4 worm cellular contexts compared by ENCODE assay signal in genomic region chrIII:4284732-4285165, ce11.
TF ChIP-seq lines count a peak whose summit lies in the region.

No protein-coding gene starts in this region.

TF ChIP-seq in whole organism, L1 larva, 84 proteins besides CTCF, POLR2A, EP300 and RAD21 (continued from another document and continues in another):
- peak; percentile 9 for TF ChIP-seq aly-2 (tag; optimal IDR thresholded peaks at IDR 0.05; lab: Kevin White, UChicago)
- no peak for TF ChIP-seq unc-86 (tag; optimal IDR thresholded peaks at IDR 0.05; lab: Kevin White, UChicago)
- TF ChIP-seq nhr-12 (tag; optimal IDR thresholded peaks at IDR 0.05; lab: Kevin White, UChicago), result no peak
- TF ChIP-seq skn-1 (tag; optimal IDR thresholded peaks at IDR 0.05; lab: Kevin White, UChicago), result peak; percentile 75
- TF ChIP-seq isw-1 (GFP tag; IDR thresholded peaks at IDR 0.05; lab: Robert Waterston, UW), result no peak; the same call in 1 of the 2 replicates
- peak; percentile 57 for TF ChIP-seq rnt-1 (tag; optimal IDR thresholded peaks at IDR 0.05; lab: Kevin White, UChicago)
- no peak for TF ChIP-seq unc-130 (tag; optimal IDR thresholded peaks at IDR 0.05; lab: Kevin White, UChicago)
- peak; percentile 83 for TF ChIP-seq xbp-1 (tag; optimal IDR thresholded peaks at IDR 0.05; lab: Kevin White, UChicago)
- TF ChIP-seq elt-3 (tag; optimal IDR thresholded peaks at IDR 0.05; lab: Kevin White, UChicago), result peak in 3 of 6 experiments; percentile 33 to 79 (median 63)
- TF ChIP-seq nhr-90 (tag; optimal IDR thresholded peaks at IDR 0.05; lab: Kevin White, UChicago; ENCODE audit: poor library complexity), result peak; percentile 93
- TF ChIP-seq lin-14 (GFP tag; optimal IDR thresholded peaks at IDR 0.05; lab: Kevin White, UChicago), result peak; percentile 98
- TF ChIP-seq unc-62 (GFP tag; optimal IDR thresholded peaks at IDR 0.05; lab: Kevin White, UChicago), result no peak
- TF ChIP-seq ces-1 (GFP tag; optimal IDR thresholded peaks at IDR 0.05; lab: Kevin White, UChicago), result no peak
- TF ChIP-seq egl-13 (tag; optimal IDR thresholded peaks at IDR 0.05; lab: Kevin White, UChicago), result no peak
- no peak for TF ChIP-seq ceh-90 (tag; optimal IDR thresholded peaks at IDR 0.05; lab: Kevin White, UChicago)
- TF ChIP-seq nhr-84 (tag; optimal IDR thresholded peaks at IDR 0.05; lab: Kevin White, UChicago), result no peak
- TF ChIP-seq fkh-4 (tag; optimal IDR thresholded peaks at IDR 0.05; lab: Kevin White, UChicago; ENCODE audit: borderline replicate concordance), result no peak
- TF ChIP-seq sptf-1 (tag; optimal IDR thresholded peaks at IDR 0.05; lab: Kevin White, UChicago), result no peak
- TF ChIP-seq nhr-76 (tag; optimal IDR thresholded peaks at IDR 0.05; lab: Kevin White, UChicago), result no peak
- TF ChIP-seq irx-1 (tag; optimal IDR thresholded peaks at IDR 0.05; lab: Kevin White, UChicago), result peak; percentile 61
- TF ChIP-seq efl-3 (GFP tag; optimal IDR thresholded peaks at IDR 0.05; lab: Kevin White, UChicago), result peak; percentile 75
- TF ChIP-seq lin-15B (tag; optimal IDR thresholded peaks at IDR 0.05; lab: Kevin White, UChicago), result no peak
- no peak for TF ChIP-seq ama-1 (optimal IDR thresholded peaks at IDR 0.05; lab: Kevin White, UChicago)
- peak; percentile 75 to 91 for TF ChIP-seq lsy-2 (tag; optimal IDR thresholded peaks at IDR 0.05; lab: Kevin White, UChicago)
- TF ChIP-seq blmp-1 (tag; optimal IDR thresholded peaks at IDR 0.05; lab: Kevin White, UChicago), result peak; percentile 89
- peak; percentile 87 for TF ChIP-seq tbx-2 (tag; optimal IDR thresholded peaks at IDR 0.05; lab: Kevin White, UChicago)
- no peak for TF ChIP-seq lin-39 (tag; optimal IDR thresholded peaks at IDR 0.05; lab: Kevin White, UChicago)
- no peak for TF ChIP-seq ets-5 (GFP tag; IDR thresholded peaks at IDR 0.05; lab: Robert Waterston, UW)
- peak; percentile 76 for TF ChIP-seq elt-2 (tag; optimal IDR thresholded peaks at IDR 0.05; lab: Kevin White, UChicago)
- TF ChIP-seq C16A3.4 (tag; optimal IDR thresholded peaks at IDR 0.05; lab: Kevin White, UChicago), result peak; percentile 63
- TF ChIP-seq zip-4 (GFP tag; optimal IDR thresholded peaks at IDR 0.05; lab: Kevin White, UChicago), result peak; percentile 39
- peak; percentile 81 for TF ChIP-seq swsn-7 (tag; optimal IDR thresholded peaks at IDR 0.05; lab: Kevin White, UChicago)
- peak; percentile 31 for TF ChIP-seq lin-13 (GFP tag; optimal IDR thresholded peaks at IDR 0.05; lab: Kevin White, UChicago)

TF ChIP-seq in whole organism, L3 larva, 47 proteins besides CTCF, POLR2A, EP300 and RAD21 (continued from another document):
- TF ChIP-seq ceh-28 (tag; optimal IDR thresholded peaks at IDR 0.05; lab: Kevin White, UChicago), result peak; percentile 60
- TF ChIP-seq lsy-12 (tag; optimal IDR thresholded peaks at IDR 0.05; lab: Kevin White, UChicago), result peak; percentile 76
- TF ChIP-seq fos-1 (tag; optimal IDR thresholded peaks at IDR 0.05; lab: Kevin White, UChicago), result peak; percentile 16
- no peak for TF ChIP-seq ceh-9 (tag; optimal IDR thresholded peaks at IDR 0.05; lab: Kevin White, UChicago)
- TF ChIP-seq egl-27 (tag; optimal IDR thresholded peaks at IDR 0.05; lab: Kevin White, UChicago), result peak; percentile 57
- TF ChIP-seq daf-12 (tag; optimal IDR thresholded peaks at IDR 0.05; lab: Kevin White, UChicago), result no peak
- peak; percentile 4 for TF ChIP-seq lin-39 (tag; optimal IDR thresholded peaks at IDR 0.05; lab: Kevin White, UChicago)
TF ChIP-seq in whole organism, L3 larva: peak in this region for 21.

TF ChIP-seq in whole organism, L4 larva, 104 proteins besides CTCF, POLR2A, EP300 and RAD21 (continued from another document and continues in another):
- TF ChIP-seq zag-1 (tag; optimal IDR thresholded peaks at IDR 0.05; lab: Kevin White, UChicago) (no peak), lin-13 (GFP tag; optimal IDR thresholded peaks at IDR 0.05; lab: Kevin White, UChicago) (no peak), nhr-41 (GFP tag; IDR thresholded peaks at IDR 0.05; lab: Robert Waterston, UW) (peak; percentile 60; the same call in 1 of the 2 replicates), fkh-10 (GFP tag; optimal IDR thresholded peaks at IDR 0.05; lab: Kevin White, UChicago) (no peak), sdz-12 (GFP tag; optimal IDR thresholded peaks at IDR 0.05; lab: Kevin White, UChicago) (no peak), egl-43 (GFP tag; IDR thresholded peaks at IDR 0.05; lab: Robert Waterston, UW) (no peak), saeg-2 (GFP tag; IDR thresholded peaks at IDR 0.05; lab: Robert Waterston, UW) (peak; percentile 71; the same call in 1 of the 2 replicates), pha-4 (GFP tag; IDR thresholded peaks at IDR 0.05; lab: Robert Waterston, UW) (peak; percentile 65), pha-4 (tag; optimal IDR thresholded peaks at IDR 0.05; lab: Kevin White, UChicago) (peak; percentile 16), Y105C5A.15 (GFP tag; IDR thresholded peaks at IDR 0.05; lab: Robert Waterston, UW) (no peak), lir-3 (tag; optimal IDR thresholded peaks at IDR 0.05; lab: Kevin White, UChicago) (no peak), daf-12 (tag; optimal IDR thresholded peaks at IDR 0.05; lab: Kevin White, UChicago) (no peak), F26F4.8 (GFP tag; conservative IDR thresholded peaks at IDR 0.05; lab: Robert Waterston, UW) (no peak), mep-1 (tag; optimal IDR thresholded peaks at IDR 0.05; lab: Kevin White, UChicago) (peak; percentile 87), nhr-76 (tag; optimal IDR thresholded peaks at IDR 0.05; lab: Kevin White, UChicago) (no peak), nhr-6 (tag; optimal IDR thresholded peaks at IDR 0.05; lab: Kevin White, UChicago) (peak; percentile 21), T20F7.1 (GFP tag; optimal IDR thresholded peaks at IDR 0.05; lab: Kevin White, UChicago) (no peak), skn-1 (tag; optimal IDR thresholded peaks at IDR 0.05; lab: Kevin White, UChicago) (no peak), zip-11 (GFP tag; IDR thresholded peaks at IDR 0.05; lab: Robert Waterston, UW) (no peak), ztf-11 (tag; optimal IDR thresholded peaks at IDR 0.05; lab: Kevin White, UChicago) (no peak), Y75B8A.6 (GFP tag; IDR thresholded peaks at IDR 0.05; lab: Robert Waterston, UW) (no peak), hlh-11 (tag; optimal IDR thresholded peaks at IDR 0.05; lab: Kevin White, UChicago) (peak; percentile 97), ceh-62 (tag; optimal IDR thresholded peaks at IDR 0.05; lab: Kevin White, UChicago) (no peak), nhr-11 (tag; optimal IDR thresholded peaks at IDR 0.05; lab: Kevin White, UChicago) (peak; percentile 30), mdt-29 (GFP tag; IDR thresholded peaks at IDR 0.05; lab: Robert Waterston, UW) (no peak), ceh-82 (tag; optimal IDR thresholded peaks at IDR 0.05; lab: Kevin White, UChicago) (no peak), R02D3.7 (tag; optimal IDR thresholded peaks at IDR 0.05; lab: Kevin White, UChicago) (no peak), zfp-2 (tag; optimal IDR thresholded peaks at IDR 0.05; lab: Kevin White, UChicago) (no peak), D1046.2 (GFP tag; IDR thresholded peaks at IDR 0.05; lab: Robert Waterston, UW) (no peak), nhr-77 (tag; optimal IDR thresholded peaks at IDR 0.05; lab: Kevin White, UChicago) (peak; percentile 56), dmd-8 (GFP tag; IDR thresholded peaks at IDR 0.05; lab: Robert Waterston, UW) (no peak), nhr-42 (GFP tag; IDR thresholded peaks at IDR 0.05; lab: Robert Waterston, UW) (0 out of 2 replicates have a peak, but pooled peaks have one; percentile 22), zip-2 (tag; optimal IDR thresholded peaks at IDR 0.05; lab: Kevin White, UChicago) (no peak), aly-2 (tag; optimal IDR thresholded peaks at IDR 0.05; lab: Kevin White, UChicago) (no peak), ama-1 (optimal IDR thresholded peaks at IDR 0.05; lab: Kevin White, UChicago) (no peak), aha-1 (tag; lab: Kevin White, UChicago) (peak; percentile 87), mxl-2 (GFP tag; conservative IDR thresholded peaks at IDR 0.05; lab: Robert Waterston, UW) (no peak), mdl-1 (tag; optimal IDR thresholded peaks at IDR 0.05; lab: Kevin White, UChicago) (peak; percentile 35 to 89), pqm-1 (tag; optimal IDR thresholded peaks at IDR 0.05; lab: Kevin White, UChicago) (peak; percentile 75), snpc-1.2 (GFP tag; IDR thresholded peaks at IDR 0.05; lab: Robert Waterston, UW) (no peak), tag-97 (GFP tag; IDR thresholded peaks at IDR 0.05; lab: Robert Waterston, UW) (no peak), lin-29 (GFP tag; IDR thresholded peaks at IDR 0.05; lab: Robert Waterston, UW) (peak; percentile 71), dmd-6 (GFP tag; IDR thresholded peaks at IDR 0.05; lab: Robert Waterston, UW) (peak; percentile 88), zfp-3 (GFP tag; conservative IDR thresholded peaks at IDR 0.05; lab: Robert Waterston, UW) (no peak), Y48G9A.11 (GFP tag; IDR thresholded peaks at IDR 0.05; lab: Robert Waterston, UW) (no peak), nhr-48 (tag; optimal IDR thresholded peaks at IDR 0.05; lab: Kevin White, UChicago) (peak; percentile 90), snpc-4 (tag; optimal IDR thresholded peaks at IDR 0.05; lab: Kevin White, UChicago) (no peak), set-16 (GFP tag; IDR thresholded peaks at IDR 0.05; lab: Robert Waterston, UW) (peak; percentile 37; the same call in 1 of the 2 replicates), nhr-102 (tag; optimal IDR thresholded peaks at IDR 0.05; lab: Kevin White, UChicago) (peak; percentile 73), daf-16 (GFP tag; optimal IDR thresholded peaks at IDR 0.05; lab: Kevin White, UChicago) (no peak), daf-16 (tag; optimal IDR thresholded peaks at IDR 0.05; lab: Kevin White, UChicago) (peak; percentile 42)

TF ChIP-seq in whole organism, young adult, 124 proteins besides CTCF, POLR2A, EP300 and RAD21 (continued from another document):
- 0 out of 2 replicates have a peak, but pooled peaks have one; percentile 52 for TF ChIP-seq pbrm-1 (GFP tag; IDR thresholded peaks at IDR 0.05; lab: Robert Waterston, UW)
- no peak for TF ChIP-seq F52B5.7 (tag; optimal IDR thresholded peaks at IDR 0.05; lab: Kevin White, UChicago)
- no peak for TF ChIP-seq madf-8 (GFP tag; conservative IDR thresholded peaks at IDR 0.05; lab: Robert Waterston, UW)
- peak; percentile 63; the same call in 1 of the 2 replicates for TF ChIP-seq egl-44 (GFP tag; IDR thresholded peaks at IDR 0.05; lab: Robert Waterston, UW)
- TF ChIP-seq bed-1 (GFP tag; IDR thresholded peaks at IDR 0.05; lab: Robert Waterston, UW), result no peak
- no peak for TF ChIP-seq Y53F4B.3 (GFP tag; IDR thresholded peaks at IDR 0.05; lab: Robert Waterston, UW)
- TF ChIP-seq hmg-20 (GFP tag; IDR thresholded peaks at IDR 0.05; lab: Robert Waterston, UW), result no peak
- TF ChIP-seq K11D2.4 (GFP tag; IDR thresholded peaks at IDR 0.05; lab: Robert Waterston, UW), result peak; percentile 75
- TF ChIP-seq ztf-18 (tag; optimal IDR thresholded peaks at IDR 0.05; lab: Kevin White, UChicago), result peak; percentile 21
- no peak for TF ChIP-seq ekl-4 (GFP tag; IDR thresholded peaks at IDR 0.05; lab: Robert Waterston, UW)
- TF ChIP-seq hlh-12 (tag; optimal IDR thresholded peaks at IDR 0.05; lab: Kevin White, UChicago), result no peak
- no peak for TF ChIP-seq mel-28 (tag; optimal IDR thresholded peaks at IDR 0.05; lab: Kevin White, UChicago; ENCODE audit: borderline replicate concordance)
- TF ChIP-seq cebp-2 (GFP tag; IDR thresholded peaks at IDR 0.05; lab: Robert Waterston, UW), result no peak
- TF ChIP-seq ceh-27 (GFP tag; optimal IDR thresholded peaks at IDR 0.05; lab: Kevin White, UChicago), result peak; percentile 51
- TF ChIP-seq attf-5 (GFP tag; optimal IDR thresholded peaks at IDR 0.05; lab: Kevin White, UChicago), result peak; percentile 85
- TF ChIP-seq lin-35 (GFP tag; optimal IDR thresholded peaks at IDR 0.05; lab: Kevin White, UChicago), result no peak
- TF ChIP-seq gei-17 (GFP tag; optimal IDR thresholded peaks at IDR 0.05; lab: Kevin White, UChicago), result peak; percentile 36
- TF ChIP-seq B0336.3 (GFP tag; IDR thresholded peaks at IDR 0.05; lab: Robert Waterston, UW), result peak; percentile 76
- TF ChIP-seq lsl-1 (GFP tag; optimal IDR thresholded peaks at IDR 0.05; lab: Kevin White, UChicago), result no peak
- peak; percentile 35 for TF ChIP-seq unc-62 (GFP tag; optimal IDR thresholded peaks at IDR 0.05; lab: Kevin White, UChicago)
- peak; percentile 54 for TF ChIP-seq nhr-90 (tag; optimal IDR thresholded peaks at IDR 0.05; lab: Kevin White, UChicago)
- no peak for TF ChIP-seq F57A8.1 (GFP tag; optimal IDR thresholded peaks at IDR 0.05; lab: Kevin White, UChicago)
- TF ChIP-seq lir-1 (GFP tag; conservative IDR thresholded peaks at IDR 0.05; lab: Robert Waterston, UW), result 0 out of 2 replicates have a peak, but pooled peaks have one; percentile 29
- TF ChIP-seq rcor-1 (GFP tag; IDR thresholded peaks at IDR 0.05; lab: Robert Waterston, UW), result 0 out of 2 replicates have a peak, but pooled peaks have one; percentile 10
- TF ChIP-seq lin-26 (GFP tag; IDR thresholded peaks at IDR 0.05; lab: Robert Waterston, UW), result no peak
- no peak for TF ChIP-seq madf-6 (GFP tag; IDR thresholded peaks at IDR 0.05; lab: Robert Waterston, UW)
- no peak for TF ChIP-seq ceh-100 (GFP tag; IDR thresholded peaks at IDR 0.05; lab: Robert Waterston, UW)
- TF ChIP-seq mcd-1 (GFP tag; IDR thresholded peaks at IDR 0.05; lab: Robert Waterston, UW), result peak; percentile 61
- TF ChIP-seq somi-1 (GFP tag; optimal IDR thresholded peaks at IDR 0.05; lab: Kevin White, UChicago), result peak; percentile 75
- no peak for TF ChIP-seq aptf-3 (GFP tag; IDR thresholded peaks at IDR 0.05; lab: Robert Waterston, UW)
- TF ChIP-seq him-1 (tag; optimal IDR thresholded peaks at IDR 0.05; lab: Kevin White, UChicago), result no peak
- TF ChIP-seq D2030.7 (GFP tag; IDR thresholded peaks at IDR 0.05; lab: Robert Waterston, UW), result no peak
- no peak for TF ChIP-seq rpc-1 (optimal IDR thresholded peaks at IDR 0.05; lab: Kevin White, UChicago)
- no peak for TF ChIP-seq rpc-1 (tag; optimal IDR thresholded peaks at IDR 0.05; lab: Kevin White, UChicago)
- no peak for TF ChIP-seq mxl-1 (tag; optimal IDR thresholded peaks at IDR 0.05; lab: Kevin White, UChicago)
- 0 out of 2 replicates have a peak, but pooled peaks have one; percentile 60 for TF ChIP-seq let-526 (GFP tag; IDR thresholded peaks at IDR 0.05; lab: Robert Waterston, UW)
- no peak for TF ChIP-seq ceh-58 (GFP tag; IDR thresholded peaks at IDR 0.05; lab: Robert Waterston, UW)
- TF ChIP-seq ceh-91 (GFP tag; IDR thresholded peaks at IDR 0.05; lab: Robert Waterston, UW), result no peak
- TF ChIP-seq xnd-1 (tag; optimal IDR thresholded peaks at IDR 0.05; lab: Kevin White, UChicago), result no peak
- TF ChIP-seq tbx-9 (tag; optimal IDR thresholded peaks at IDR 0.05; lab: Kevin White, UChicago; ENCODE audit: borderline replicate concordance), result no peak
- no peak for TF ChIP-seq mes-4 (tag; optimal IDR thresholded peaks at IDR 0.05; lab: Kevin White, UChicago)
- TF ChIP-seq Y79H2A.3 (GFP tag; conservative IDR thresholded peaks at IDR 0.05; lab: Robert Waterston, UW), result no peak
- peak; percentile 55 to 58 for TF ChIP-seq let-607 (tag; optimal IDR thresholded peaks at IDR 0.05; lab: Kevin White, UChicago)
- no peak for TF ChIP-seq Y95B8A.8 (GFP tag; IDR thresholded peaks at IDR 0.05; lab: Robert Waterston, UW)
- TF ChIP-seq lin-54 (GFP tag; optimal IDR thresholded peaks at IDR 0.05; lab: Kevin White, UChicago), result peak; percentile 32
- TF ChIP-seq F49E8.2 (tag; optimal IDR thresholded peaks at IDR 0.05; lab: Kevin White, UChicago; ENCODE audit: insufficient read depth), result no peak
- TF ChIP-seq tlf-1 (GFP tag; optimal IDR thresholded peaks at IDR 0.05; lab: Kevin White, UChicago), result no peak
- no peak for TF ChIP-seq Y53G8AR.9 (GFP tag; conservative IDR thresholded peaks at IDR 0.05; lab: Robert Waterston, UW)
- no peak for TF ChIP-seq Y67H2A.10 (GFP tag; conservative IDR thresholded peaks at IDR 0.05; lab: Robert Waterston, UW)
- no peak for TF ChIP-seq snpc-4 (GFP tag; optimal IDR thresholded peaks at IDR 0.05; lab: Kevin White, UChicago)
- TF ChIP-seq snpc-4 (tag; optimal IDR thresholded peaks at IDR 0.05; lab: Kevin White, UChicago), result peak in 3 of 4 experiments; percentile 20 to 57 (median 52)
- no peak for TF ChIP-seq nfya-1 (tag; optimal IDR thresholded peaks at IDR 0.05; lab: Kevin White, UChicago; ENCODE audit: borderline replicate concordance, insufficient read depth)
- TF ChIP-seq sdz-38 (tag; optimal IDR thresholded peaks at IDR 0.05; lab: Kevin White, UChicago), result no peak
- TF ChIP-seq F39B2.1 (GFP tag; IDR thresholded peaks at IDR 0.05; lab: Robert Waterston, UW), result no peak
- no peak for TF ChIP-seq repo-1 (tag; optimal IDR thresholded peaks at IDR 0.05; lab: Kevin White, UChicago)
- TF ChIP-seq ccch-3 (GFP tag; optimal IDR thresholded peaks at IDR 0.05; lab: Kevin White, UChicago), result no peak
